Worm (Caenorhabditis elegans): ENCODE measurements around the gene C09G5.13.

Gene C09G5.13

DNA sequence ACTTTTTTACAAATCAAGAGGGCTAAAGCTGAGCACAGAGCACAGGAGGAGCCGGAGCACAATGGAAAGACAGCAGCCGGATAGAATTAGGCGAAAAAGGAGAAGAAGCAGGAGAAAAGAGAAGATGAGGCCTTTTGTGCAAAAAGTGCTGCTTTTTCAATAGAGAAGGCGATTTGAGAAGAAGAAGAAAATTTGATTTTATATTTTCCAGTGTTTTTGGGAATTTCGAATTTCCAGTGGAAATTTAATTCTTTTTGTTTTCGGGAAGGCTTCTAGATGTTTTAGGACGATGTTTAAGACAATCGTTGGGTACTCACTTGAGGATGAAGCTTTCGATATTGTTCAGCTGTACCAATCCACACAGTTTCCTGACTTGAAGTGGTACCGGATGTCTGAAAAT lies 36.5 kb downstream of the C09G5.13 start:
- no peak for TF ChIP-seq Y75B8A.6 (GFP tag; IDR thresholded peaks at IDR 0.05)
- peak; percentile 77 for TF ChIP-seq fkh-10 (GFP tag; optimal IDR thresholded peaks at IDR 0.05)
- TF ChIP-seq zfp-2 (tag; optimal IDR thresholded peaks at IDR 0.05) = no peak
- no peak for TF ChIP-seq D1046.2 (GFP tag; IDR thresholded peaks at IDR 0.05)

DNA sequence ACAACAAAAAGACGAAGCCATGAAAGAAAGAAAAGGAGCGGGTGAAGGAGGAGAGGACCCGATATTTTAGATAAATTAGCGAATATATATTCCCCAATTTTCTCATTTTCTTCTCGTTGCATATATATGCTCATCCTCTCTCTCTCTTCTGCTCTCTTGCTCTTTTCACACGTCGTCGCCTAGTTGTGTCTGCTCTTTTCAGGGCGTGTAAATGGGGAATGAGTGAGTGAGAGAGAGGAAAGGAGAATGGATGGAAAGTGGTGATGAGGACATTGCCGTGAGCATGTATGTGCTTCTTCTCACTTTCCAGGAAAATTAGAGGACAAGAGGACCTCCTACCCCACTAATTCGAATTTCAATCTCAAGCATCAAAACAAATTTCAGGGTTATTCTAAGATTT lies 38.2 kb downstream of the C09G5.13 start:
- TF ChIP-seq aha-1 (tag) (no peak), spr-3 (GFP tag; optimal IDR thresholded peaks at IDR 0.05) (no peak), F44E2.7 (GFP tag; IDR thresholded peaks at IDR 0.05) (no peak), R02D3.7 (tag; optimal IDR thresholded peaks at IDR 0.05) (no peak), hif-1 (tag; optimal IDR thresholded peaks at IDR 0.05) (no peak), ceh-20 (GFP tag; IDR thresholded peaks at IDR 0.05) (no peak), nhr-237 (tag; optimal IDR thresholded peaks at IDR 0.05) (no peak), lim-7 (GFP tag; IDR thresholded peaks at IDR 0.05) (no peak), aly-2 (tag; optimal IDR thresholded peaks at IDR 0.05) (no peak), lin-1 (GFP tag; IDR thresholded peaks at IDR 0.05) (no peak), ceh-32 (tag; optimal IDR thresholded peaks at IDR 0.05; ENCODE audit: poor library complexity) (no peak)

DNA sequence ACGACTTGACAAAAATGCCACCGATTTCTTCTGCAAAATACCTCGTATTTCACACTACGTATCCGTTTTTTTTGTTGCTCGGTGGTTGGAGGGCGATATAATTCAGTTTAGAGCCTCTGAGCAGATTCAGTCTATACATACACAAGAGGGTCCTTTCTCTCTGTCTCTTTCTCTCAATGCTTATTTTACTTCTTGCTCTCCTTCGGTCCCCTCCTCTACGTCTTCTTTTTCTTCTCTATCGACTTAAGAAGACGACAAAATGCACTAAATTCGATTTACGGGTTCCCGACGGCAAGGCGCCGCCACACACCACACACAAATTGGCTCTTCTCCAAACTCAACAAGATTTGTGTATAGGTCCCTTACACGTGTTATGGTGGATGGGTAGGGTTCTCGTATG lies 41.7 kb downstream of the C09G5.13 start:
- TF ChIP-seq aha-1 (tag) (peak; percentile 26), ces-1 (GFP tag; optimal IDR thresholded peaks at IDR 0.05) (peak; percentile 88), ctbp-1 (GFP tag; IDR thresholded peaks at IDR 0.05) (peak; percentile 73), fkh-10 (GFP tag; optimal IDR thresholded peaks at IDR 0.05) (peak; percentile 86), dmd-6 (GFP tag; IDR thresholded peaks at IDR 0.05) (no peak), lsy-2 (tag; optimal IDR thresholded peaks at IDR 0.05) (peak in 1 of 2 experiments; percentile 14), ama-1 (optimal IDR thresholded peaks at IDR 0.05) (no peak)

DNA sequence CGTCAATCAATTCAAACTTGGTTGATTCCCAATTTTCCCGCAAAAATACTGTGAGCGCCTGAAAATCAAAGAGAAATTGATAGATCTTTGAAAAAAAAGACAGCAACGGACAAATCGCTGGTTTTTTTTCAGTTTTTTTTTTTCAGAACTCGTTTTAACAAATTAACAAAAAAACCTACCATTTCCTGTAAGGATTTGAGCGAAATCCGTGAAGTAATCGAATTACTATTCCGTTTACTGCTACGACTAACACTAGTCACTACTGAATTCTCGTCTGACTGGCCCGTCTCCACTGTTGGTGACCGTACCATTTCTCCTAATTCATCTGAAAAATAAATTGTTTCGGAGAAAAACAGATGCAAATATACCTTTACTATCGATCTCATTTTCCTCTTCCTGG lies 42.2 kb downstream of the C09G5.13 start:
- TF ChIP-seq dve-1 (tag; optimal IDR thresholded peaks at IDR 0.05; ENCODE audit: insufficient read depth) = no peak
- peak in 1 of 2 experiments; percentile 10 for TF ChIP-seq unc-62 (GFP tag; optimal IDR thresholded peaks at IDR 0.05 in 1 of 2)
- TF ChIP-seq unc-62 (tag; optimal IDR thresholded peaks at IDR 0.05) = no peak
- no peak for TF ChIP-seq spr-3 (GFP tag; optimal IDR thresholded peaks at IDR 0.05)
- peak; percentile 92 for TF ChIP-seq aha-1 (tag)

DNA sequence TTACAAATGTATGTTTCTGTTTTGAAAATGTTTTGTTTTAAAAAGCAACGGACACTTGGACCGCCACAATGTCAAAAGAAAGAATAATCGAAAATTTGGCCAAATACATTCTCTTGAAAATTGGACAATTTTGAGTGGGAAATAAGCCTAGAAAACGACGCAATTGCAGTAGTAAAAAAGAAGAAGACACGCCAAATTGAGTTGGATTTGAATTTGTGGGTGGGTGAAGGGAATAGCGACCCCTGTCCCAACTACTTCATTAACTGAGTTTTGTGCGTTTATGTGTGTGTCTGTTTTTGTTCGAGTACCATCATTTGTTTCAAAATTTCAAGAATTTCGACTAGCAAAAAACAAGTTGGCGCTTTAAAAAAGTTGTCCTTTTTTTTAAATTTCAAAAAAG lies 43.6 kb downstream of the C09G5.13 start:
- TF ChIP-seq vab-7 (GFP tag; IDR thresholded peaks at IDR 0.05) = no peak
- TF ChIP-seq zip-2 (tag; optimal IDR thresholded peaks at IDR 0.05) = no peak
- TF ChIP-seq mes-2 (tag; optimal IDR thresholded peaks at IDR 0.05; ENCODE audit: poor library complexity, severe bottlenecking) = no peak
- TF ChIP-seq unc-62 (GFP tag; optimal IDR thresholded peaks at IDR 0.05 in 1 of 2) = peak in 1 of 2 experiments; percentile 22
- no peak for TF ChIP-seq unc-62 (tag; optimal IDR thresholded peaks at IDR 0.05)

DNA sequence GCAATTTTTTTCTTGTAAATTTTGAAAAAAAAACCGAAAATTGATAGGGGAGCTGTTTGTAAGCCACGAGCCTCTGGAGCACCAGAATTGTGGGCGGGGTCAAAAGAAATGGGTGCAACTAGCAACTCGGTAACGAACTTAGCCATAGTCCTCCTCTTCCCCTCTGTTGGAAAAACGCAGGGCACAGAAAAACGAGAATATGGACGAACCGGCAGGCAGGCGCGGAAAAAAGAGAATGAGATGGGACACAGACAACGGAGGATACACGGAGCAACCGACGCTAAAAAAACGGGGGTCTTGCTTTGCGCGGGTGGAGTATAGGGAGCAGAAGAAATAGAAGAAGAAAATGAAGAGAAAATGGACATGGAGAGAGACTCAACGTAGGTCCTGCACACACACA lies 44.4 kb downstream of the C09G5.13 start:
- TF ChIP-seq madf-5 (GFP tag; IDR thresholded peaks at IDR 0.05) (no peak), R02D3.7 (tag; optimal IDR thresholded peaks at IDR 0.05) (no peak), fkh-10 (GFP tag; optimal IDR thresholded peaks at IDR 0.05) (peak; percentile 70), ctbp-1 (GFP tag; IDR thresholded peaks at IDR 0.05) (peak; percentile 68; the same call in 1 of the 2 replicates), nhr-42 (GFP tag; IDR thresholded peaks at IDR 0.05) (no peak), ces-1 (GFP tag; optimal IDR thresholded peaks at IDR 0.05) (peak; percentile 31), aha-1 (tag) (peak; percentile 86), daf-19 (GFP tag; conservative IDR thresholded peaks at IDR 0.05) (no peak), set-16 (GFP tag; IDR thresholded peaks at IDR 0.05) (no peak)

DNA sequence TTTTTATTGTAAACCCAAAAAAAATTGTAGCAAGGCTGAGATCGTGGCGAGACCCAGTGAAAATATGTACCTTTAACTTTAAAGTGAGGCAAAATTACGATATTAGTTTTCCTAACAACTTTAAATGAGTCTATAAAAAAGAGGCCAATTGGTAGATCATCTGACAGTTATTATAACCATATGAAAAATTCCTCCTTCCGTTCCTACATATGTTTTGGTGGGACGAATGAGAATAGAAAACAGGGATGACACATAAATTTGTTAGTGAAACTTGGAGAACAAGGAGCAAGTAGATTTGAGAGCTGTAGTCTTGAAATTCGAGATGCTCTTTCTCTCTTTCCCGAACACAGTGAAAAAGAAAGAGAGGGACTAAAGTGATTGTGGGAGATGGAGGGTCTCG lies 48.0 kb downstream of the C09G5.13 start:
- TF ChIP-seq skn-1 (tag; optimal IDR thresholded peaks at IDR 0.05) (no peak), aha-1 (tag) (peak; percentile 91), madf-9 (GFP tag; conservative IDR thresholded peaks at IDR 0.05) (no peak)

Data from whole organism, L4 larva.